Worm (Caenorhabditis elegans): ENCODE measurements around the gene cnnm-2.
A peak's percentile ranks its signal among the peaks of the same experiment; 100 is the strongest.

cnnm-2 gene

DNA sequence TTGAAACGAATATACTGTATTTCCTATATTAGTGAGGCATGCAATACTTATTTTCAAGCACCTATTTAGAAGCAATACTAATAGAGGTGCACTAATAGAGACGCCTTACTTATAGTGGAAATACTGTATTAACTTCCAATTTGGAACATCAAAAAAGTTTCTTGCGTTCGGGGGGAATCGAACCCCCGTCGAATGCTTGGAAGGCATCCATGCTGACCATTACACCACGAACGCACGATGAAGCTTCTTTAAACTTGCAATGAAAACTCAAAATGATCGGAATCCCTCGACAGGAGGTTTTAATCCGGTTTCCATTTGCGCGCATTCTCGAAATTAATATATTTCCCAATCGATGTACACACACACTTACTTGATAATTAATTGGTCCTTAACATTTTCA lies 26.3 kb downstream of the cnnm-2 start (continued):
- no peak for TF ChIP-seq F22D6.2 (tag; optimal IDR thresholded peaks at IDR 0.05)
- TF ChIP-seq Y56A3A.18 (GFP tag; IDR thresholded peaks at IDR 0.05), result 0 out of 2 replicates have a peak, but pooled peaks have one; percentile 80
- TF ChIP-seq lir-1 (GFP tag; conservative IDR thresholded peaks at IDR 0.05), result no peak
- 0 out of 2 replicates have a peak, but pooled peaks have one; percentile 47 for TF ChIP-seq dox-1 (GFP tag; IDR thresholded peaks at IDR 0.05)
- TF ChIP-seq nhr-179 (tag; optimal IDR thresholded peaks at IDR 0.05), result no peak
- no peak for TF ChIP-seq F10E7.11 (tag; optimal IDR thresholded peaks at IDR 0.05)
- TF ChIP-seq egl-18 (GFP tag; IDR thresholded peaks at IDR 0.05), result no peak
- peak; percentile 5 for TF ChIP-seq madf-10 (tag; optimal IDR thresholded peaks at IDR 0.05)
- TF ChIP-seq hrde-1 (tag; optimal IDR thresholded peaks at IDR 0.05; ENCODE audit: borderline replicate concordance), result no peak
- TF ChIP-seq lin-40 (tag; optimal IDR thresholded peaks at IDR 0.05), result no peak
- no peak for TF ChIP-seq Y79H2A.3 (GFP tag; conservative IDR thresholded peaks at IDR 0.05)
- TF ChIP-seq dpl-1 (GFP tag; optimal IDR thresholded peaks at IDR 0.05), result no peak
- TF ChIP-seq ztf-18 (tag; optimal IDR thresholded peaks at IDR 0.05), result peak; percentile 55
- TF ChIP-seq hsf-1 (GFP tag; IDR thresholded peaks at IDR 0.05), result no peak
- TF ChIP-seq tbp1 (GFP tag; optimal IDR thresholded peaks at IDR 0.05), result peak; percentile 87
- TF ChIP-seq ceh-100 (GFP tag; IDR thresholded peaks at IDR 0.05), result no peak
- TF ChIP-seq Y53F4B.3 (GFP tag; IDR thresholded peaks at IDR 0.05), result no peak
- TF ChIP-seq aptf-2 (GFP tag; conservative IDR thresholded peaks at IDR 0.05), result no peak
- TF ChIP-seq lin-26 (GFP tag; IDR thresholded peaks at IDR 0.05), result peak; percentile 92
- TF ChIP-seq somi-1 (GFP tag; optimal IDR thresholded peaks at IDR 0.05), result no peak
- no peak for TF ChIP-seq let-607 (tag; optimal IDR thresholded peaks at IDR 0.05)
- no peak for TF ChIP-seq lsl-1 (GFP tag; optimal IDR thresholded peaks at IDR 0.05)
- no peak for TF ChIP-seq aptf-3 (GFP tag; IDR thresholded peaks at IDR 0.05)
- no peak for TF ChIP-seq attf-3 (GFP tag; conservative IDR thresholded peaks at IDR 0.05)
- 0 out of 2 replicates have a peak, but pooled peaks have one; percentile 49 for TF ChIP-seq bed-1 (GFP tag; IDR thresholded peaks at IDR 0.05)
- peak; percentile 23 to 65 for TF ChIP-seq rec-8 (tag; optimal IDR thresholded peaks at IDR 0.05)
- no peak for TF ChIP-seq ama-1 (optimal IDR thresholded peaks at IDR 0.05)
- peak; percentile 27 to 55 for TF ChIP-seq ama-1 (GFP tag; optimal IDR thresholded peaks at IDR 0.05)
- no peak for TF ChIP-seq athp-1 (tag; optimal IDR thresholded peaks at IDR 0.05)
- peak; percentile 65; the same call in 1 of the 2 replicates for TF ChIP-seq egl-44 (GFP tag; IDR thresholded peaks at IDR 0.05)
- TF ChIP-seq mel-28 (tag; optimal IDR thresholded peaks at IDR 0.05; ENCODE audit: borderline replicate concordance), result no peak
- TF ChIP-seq tbx-9 (tag; optimal IDR thresholded peaks at IDR 0.05; ENCODE audit: borderline replicate concordance), result no peak
- TF ChIP-seq snpc-4 (GFP tag; optimal IDR thresholded peaks at IDR 0.05), result peak; percentile 21
- peak in 2 of 4 experiments; percentile 42 to 64 for TF ChIP-seq snpc-4 (tag; optimal IDR thresholded peaks at IDR 0.05)

DNA sequence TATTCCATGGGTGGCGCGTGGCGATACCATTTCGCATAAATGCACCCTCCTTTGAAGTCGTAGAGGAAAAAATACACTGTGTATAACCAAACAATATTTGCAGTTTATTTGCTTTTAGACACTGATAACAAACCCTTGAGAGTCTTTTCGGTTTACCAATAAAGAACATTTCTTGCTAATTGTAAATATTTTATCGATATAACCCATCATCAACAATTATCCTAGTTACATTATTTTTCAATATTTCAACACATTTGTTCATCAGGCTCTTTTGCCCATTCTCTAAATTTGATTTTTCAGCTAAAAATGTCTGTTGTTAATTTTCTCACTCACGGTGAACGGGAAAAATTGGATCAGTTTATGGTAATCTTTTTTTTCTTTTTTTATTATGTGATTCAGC lies 32.1 kb downstream of the cnnm-2 start, which contains the start of gene ubc-23:
ubc-23 (plus strand) TSS at position 301 of the 400 bp plus-strand sequence.
- TF ChIP-seq F57A8.1 (GFP tag; optimal IDR thresholded peaks at IDR 0.05), result no peak
- no peak for TF ChIP-seq dox-1 (GFP tag; IDR thresholded peaks at IDR 0.05)
- TF ChIP-seq egl-44 (GFP tag; IDR thresholded peaks at IDR 0.05), result no peak
- TF ChIP-seq mcd-1 (GFP tag; IDR thresholded peaks at IDR 0.05), result no peak
- TF ChIP-seq ZK185.1 (tag; optimal IDR thresholded peaks at IDR 0.05; ENCODE audit: poor library complexity, severe bottlenecking), result no peak
- TF ChIP-seq D2030.7 (GFP tag; IDR thresholded peaks at IDR 0.05), result no peak
- no peak for TF ChIP-seq F57C9.4 (tag; optimal IDR thresholded peaks at IDR 0.05)
- TF ChIP-seq lin-26 (GFP tag; IDR thresholded peaks at IDR 0.05), result no peak
- no peak for TF ChIP-seq Y67H2A.10 (GFP tag; conservative IDR thresholded peaks at IDR 0.05)
- no peak for TF ChIP-seq mxl-1 (tag; optimal IDR thresholded peaks at IDR 0.05)
- no peak for TF ChIP-seq madf-8 (GFP tag; conservative IDR thresholded peaks at IDR 0.05)
- no peak for TF ChIP-seq atf-7 (tag; optimal IDR thresholded peaks at IDR 0.05)
- TF ChIP-seq K11D2.4 (GFP tag; IDR thresholded peaks at IDR 0.05), result no peak
- TF ChIP-seq C17E4.6 (GFP tag; IDR thresholded peaks at IDR 0.05), result no peak
